Fruit fly (Drosophila melanogaster) whole organism, prepupa: ENCODE data around the gene Targ2.

Source experiments
- CG10631 ChIP-seq: fragments of 200-800 bp; sonication (Bioruptor generic); optimal IDR thresholded peaks from 2 replicates; lab custom pipeline; 2016; ENCODE audit warnings: missing biosample characterization, missing genetic modification characterization
- CG6854 ChIP-seq: fragments of 200-800 bp; sonication (Bioruptor generic); optimal IDR thresholded peaks from 2 replicates; lab custom pipeline; 2017; ENCODE audit warnings: missing biosample characterization, mild to moderate bottlenecking, missing genetic modification characterization
- CG8119 ChIP-seq: fragments of 200-800 bp; sonication (Bioruptor generic); IDR thresholded peaks from 3 replicates; pipeline ENCODE4 v1.3.6; 2022; ENCODE audit warnings: missing biosample characterization, missing genetic modification characterization
- Eip75B ChIP-seq: fragments of 200-800 bp; sonication (Bioruptor generic); optimal IDR thresholded peaks from 3 replicates; lab custom pipeline; 2016; ENCODE audit warnings: missing biosample characterization, missing genetic modification characterization
- Ets96B ChIP-seq: fragments of 200-800 bp; optimal IDR thresholded peaks from 2 replicates; lab custom pipeline; 2019; ENCODE audit warnings: missing biosample characterization, mild to moderate bottlenecking, missing genetic modification characterization, moderate library complexity
- achi ChIP-seq: fragments of 200-800 bp; sonication (Bioruptor generic); optimal IDR thresholded peaks from 3 replicates; lab custom pipeline; 2016; ENCODE audit warnings: missing biosample characterization, missing genetic modification characterization
- fd59A ChIP-seq: fragments of 200-800 bp; sonication (Bioruptor generic); optimal IDR thresholded peaks from 2 replicates; lab custom pipeline; 2017; ENCODE audit warnings: missing biosample characterization, mild to moderate bottlenecking, missing genetic modification characterization, missing genetic modification reagents
- fkh ChIP-seq: fragments of 200-800 bp; sonication (Bioruptor generic); optimal IDR thresholded peaks from 3 replicates; lab custom pipeline; 2017; ENCODE audit warnings: missing biosample characterization, mild to moderate bottlenecking, missing genetic modification characterization, moderate library complexity
- salr ChIP-seq, 2 experiments: fragments of 200-800 bp; sonication (Bioruptor generic); optimal IDR thresholded peaks; 3 replicates each; lab custom pipeline; 2016 to 2018; ENCODE audit warnings: missing biosample characterization in 2 of 2, missing genetic modification characterization in 2 of 2, mild to moderate bottlenecking in 1 of 2
- topi ChIP-seq: fragments of 200-800 bp; sonication (Bioruptor generic); optimal IDR thresholded peaks from 3 replicates; lab custom pipeline; 2016; ENCODE audit warnings: missing biosample characterization, missing genetic modification characterization
- vri ChIP-seq: fragments of 200-800 bp; sonication (Bioruptor generic); optimal IDR thresholded peaks from 3 replicates; lab custom pipeline; 2016; ENCODE audit warnings: missing biosample characterization, mild to moderate bottlenecking, missing genetic modification characterization

- TF ChIP-seq Ets96B (no peak), fd59A (GFP tag; lab: Kevin White, UChicago) (no peak), CG10631 (GFP tag; lab: Kevin White, UChicago) (no peak), CG8119 (GFP tag; lab: Robert Waterston, UW) (no peak), salr (GFP tag; optimal IDR thresholded peaks at IDR 0.05; lab: Kevin White, UChicago) (no peak), vri (GFP tag; lab: Kevin White, UChicago) (no peak), fkh (GFP tag; lab: Kevin White, UChicago) (no peak), achi (GFP tag; lab: Kevin White, UChicago) (no peak), CG6854 (no peak), Eip75B (GFP tag; lab: Kevin White, UChicago) (no peak), topi (no peak)
These were observed 26.6 kb downstream of the Targ2 start for dm6 chr3L:21176276-21176934.
